Worm (Caenorhabditis elegans): ENCODE results near the gene pab-2.
A peak's percentile ranks its signal among the peaks of the same experiment; 100 is the strongest.

DNA sequence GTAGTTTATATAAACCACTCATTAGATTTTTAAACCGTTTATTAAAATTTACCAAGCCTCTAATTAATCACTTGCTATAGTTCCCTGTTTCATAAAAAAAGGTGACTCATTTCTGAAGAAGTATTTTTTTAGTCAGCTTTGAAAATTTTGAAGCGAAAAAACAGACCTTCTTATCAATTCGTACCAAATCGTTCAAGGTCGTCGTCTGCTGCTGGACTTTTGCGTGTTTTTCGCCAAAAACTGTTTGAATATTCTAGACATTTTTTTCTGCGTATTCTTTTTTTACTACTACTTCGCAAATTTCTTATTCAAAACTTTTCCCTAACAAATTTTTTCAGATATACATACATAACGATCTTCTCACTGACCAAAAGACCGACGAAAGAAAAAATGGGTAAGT lies 15.0 kb upstream of the pab-2 start, which contains the start of gene cah-4:
- TF ChIP-seq lin-39 (tag; optimal IDR thresholded peaks at IDR 0.05), result no peak
- no peak for TF ChIP-seq elt-3 (tag; optimal IDR thresholded peaks at IDR 0.05)
- TF ChIP-seq ama-1 (optimal IDR thresholded peaks at IDR 0.05), result peak; percentile 82
- no peak for TF ChIP-seq aly-2 (tag; optimal IDR thresholded peaks at IDR 0.05)
- no peak for TF ChIP-seq F13H6.1 (tag; optimal IDR thresholded peaks at IDR 0.05)
- no peak for TF ChIP-seq nhr-11 (tag; optimal IDR thresholded peaks at IDR 0.05)
- no peak for TF ChIP-seq mdl-1 (tag; optimal IDR thresholded peaks at IDR 0.05)
- TF ChIP-seq R02D3.7 (tag; optimal IDR thresholded peaks at IDR 0.05), result no peak
- TF ChIP-seq nhr-77 (tag; optimal IDR thresholded peaks at IDR 0.05), result no peak
- no peak for TF ChIP-seq lin-13 (GFP tag; optimal IDR thresholded peaks at IDR 0.05)
- TF ChIP-seq egl-27 (tag; optimal IDR thresholded peaks at IDR 0.05), result no peak

Measured in whole organism, L2 larva.